Fruit fly (Drosophila melanogaster) whole organism, embryonic: ENCODE results near the gene side-IV.

Experiments
- CG4730 ChIP-seq: fragments of 200-800 bp; sonication (Bioruptor generic); IDR thresholded peaks from 2 replicates; pipeline ENCODE4 v1.3.6; 2022; ENCODE audit warnings: missing biosample characterization, missing genetic modification characterization
- Hr3 ChIP-seq: fragments of 200-800 bp; sonication (Bioruptor generic); optimal IDR thresholded peaks from 3 replicates; lab custom pipeline; 2016; ENCODE audit warnings: missing biosample characterization, missing genetic modification characterization
- tll ChIP-seq, 2 experiments: fragments of 200-800 bp in 1 of 2; fragments of >200 bp in 1 of 2; sonication (Bioruptor generic) in 1 of 2; optimal IDR thresholded peaks; 2 replicates each; lab custom pipeline; 2017 to 2019; ENCODE audit warnings: missing biosample characterization in 2 of 2, missing genetic modification characterization in 2 of 2, mild to moderate bottlenecking in 1 of 2, moderate library complexity in 1 of 2

- TF ChIP-seq CG4730 (GFP tag; lab: Robert Waterston, UW): no peak
- TF ChIP-seq Hr3 (GFP tag; lab: Kevin White, UChicago): no peak
- no peak for TF ChIP-seq tll (GFP tag; optimal IDR thresholded peaks at IDR 0.05; lab: Kevin White, UChicago)
Measured at dm6 chr3R:13482283-13482682, 31.9 kb downstream of the side-IV start.
